Worm (Caenorhabditis elegans): ENCODE data around the gene C01G10.14.
A peak's percentile ranks its signal among the peaks of the same experiment; 100 is the strongest.

Gene C01G10.14

DNA sequence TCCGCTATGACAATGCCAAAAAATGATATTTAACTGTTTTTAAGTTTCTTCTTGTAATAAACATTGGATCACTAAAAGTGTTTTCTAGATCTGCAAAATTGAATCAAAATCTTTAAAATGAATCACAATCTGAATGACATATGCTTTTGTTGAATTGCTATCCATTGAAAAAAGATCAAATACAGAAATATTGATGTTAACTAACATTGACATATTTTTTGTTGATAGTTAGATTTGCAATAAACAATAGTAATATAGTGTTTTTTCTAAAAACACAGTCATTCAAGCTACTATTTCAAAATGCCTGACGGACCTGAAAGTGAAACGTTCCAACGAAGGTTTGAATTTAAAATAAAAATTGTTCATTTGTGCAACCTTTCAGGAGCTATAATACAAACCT, 44.9 kb upstream of the C01G10.14 start, which contains the start of gene T09F5.2 (continued):
- no peak for TF ChIP-seq lag-1 (GFP tag; IDR thresholded peaks at IDR 0.05)

DNA sequence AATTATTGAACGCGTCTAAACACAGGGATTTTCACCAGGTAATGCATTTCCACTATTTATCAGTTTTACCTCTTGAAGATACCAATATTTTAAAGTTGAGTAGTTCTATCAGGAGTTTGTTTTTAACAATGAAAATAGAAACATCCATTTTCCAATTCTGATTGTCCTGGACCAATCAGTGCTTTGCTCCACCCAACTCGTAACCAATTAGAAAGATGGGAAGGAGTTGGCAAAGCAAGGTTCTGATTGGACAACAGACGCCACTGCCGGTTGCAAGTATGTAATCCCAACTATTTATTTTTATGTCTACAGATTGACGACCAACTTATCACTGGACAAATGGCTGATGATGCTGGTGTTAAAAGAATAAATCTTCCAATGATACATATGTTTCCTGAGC, 44.4 kb upstream of the C01G10.14 start:
- TF ChIP-seq F57C9.4 (tag; optimal IDR thresholded peaks at IDR 0.05) (no peak), bed-2 (GFP tag; IDR thresholded peaks at IDR 0.05) (no peak), snpc-3.4 (tag; optimal IDR thresholded peaks at IDR 0.05) (no peak)

ce11 chrV:15148800-15149199, 43.1 kb upstream of the C01G10.14 start, which contains the start of gene T09F5.1:
Gene T09F5.1, plus strand, starts transcription at chrV:15149100.
- TF ChIP-seq nfyb-1 (GFP tag; IDR thresholded peaks at IDR 0.05): no peak
- TF ChIP-seq ztf-28 (GFP tag; IDR thresholded peaks at IDR 0.05): no peak
- no peak for TF ChIP-seq rcor-1 (GFP tag; IDR thresholded peaks at IDR 0.05)
- no peak for TF ChIP-seq nhr-90 (tag; optimal IDR thresholded peaks at IDR 0.05)

ce11 chrV:15147776-15148175, 42.0 kb upstream of the C01G10.14 start, which contains the start of gene T09F5.20:
Gene T09F5.20, minus strand, starts transcription at chrV:15147876.
- TF ChIP-seq tbp1 (GFP tag; optimal IDR thresholded peaks at IDR 0.05): no peak
- no peak for TF ChIP-seq attf-3 (GFP tag; conservative IDR thresholded peaks at IDR 0.05)
- TF ChIP-seq fkh-3 (tag; optimal IDR thresholded peaks at IDR 0.05): no peak
- no peak for TF ChIP-seq mes-4 (tag; optimal IDR thresholded peaks at IDR 0.05)
- TF ChIP-seq unc-62 (GFP tag; optimal IDR thresholded peaks at IDR 0.05): no peak
- no peak for TF ChIP-seq B0035.1 (tag; optimal IDR thresholded peaks at IDR 0.05)
- TF ChIP-seq Y67H2A.10 (GFP tag; conservative IDR thresholded peaks at IDR 0.05): no peak
- TF ChIP-seq bed-2 (GFP tag; IDR thresholded peaks at IDR 0.05): no peak
- TF ChIP-seq let-607 (tag; optimal IDR thresholded peaks at IDR 0.05): no peak
- TF ChIP-seq ztf-6 (GFP tag; IDR thresholded peaks at IDR 0.05): no peak
- no peak for TF ChIP-seq mel-28 (tag; optimal IDR thresholded peaks at IDR 0.05; ENCODE audit: borderline replicate concordance)
- no peak for TF ChIP-seq chd-7 (tag; optimal IDR thresholded peaks at IDR 0.05)

DNA sequence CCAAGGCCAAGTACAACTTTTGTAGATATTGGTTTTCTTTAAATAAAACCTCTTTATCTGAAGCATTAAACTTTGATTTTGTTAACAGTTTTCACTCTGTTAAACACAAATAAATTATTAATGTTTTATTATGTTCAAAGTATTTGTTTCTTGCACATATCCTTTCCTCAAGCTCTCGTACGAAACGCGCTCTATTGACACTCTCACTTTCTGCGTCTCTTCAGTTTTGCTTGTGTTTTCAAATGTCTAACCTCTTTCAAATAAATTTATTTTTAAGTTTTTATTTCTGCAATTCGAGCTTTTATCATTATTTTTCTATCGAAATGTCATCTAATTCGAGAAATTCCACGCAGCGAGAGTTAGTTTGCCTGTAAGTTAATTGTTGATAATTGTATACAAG, 38.1 kb upstream of the C01G10.14 start, which contains the start of gene K08F9.4:
TSS of gene K08F9.4 (plus strand) at position 222 of the 400 bp plus-strand sequence.
- TF ChIP-seq lin-54 (GFP tag; optimal IDR thresholded peaks at IDR 0.05) (peak; percentile 8), hmg-1.2 (GFP tag; IDR thresholded peaks at IDR 0.05) (peak; percentile 92), ceh-100 (GFP tag; IDR thresholded peaks at IDR 0.05) (peak; percentile 88), mcd-1 (GFP tag; IDR thresholded peaks at IDR 0.05) (peak; percentile 86), ztf-25 (GFP tag; IDR thresholded peaks at IDR 0.05) (no peak), snpc-4 (GFP tag; optimal IDR thresholded peaks at IDR 0.05) (no peak), snpc-4 (tag; optimal IDR thresholded peaks at IDR 0.05) (peak in 1 of 4 experiments; percentile 7), mxl-1 (tag; optimal IDR thresholded peaks at IDR 0.05) (no peak), T26A5.8 (tag; optimal IDR thresholded peaks at IDR 0.05) (no peak), attf-5 (GFP tag; optimal IDR thresholded peaks at IDR 0.05) (peak; percentile 1)

DNA sequence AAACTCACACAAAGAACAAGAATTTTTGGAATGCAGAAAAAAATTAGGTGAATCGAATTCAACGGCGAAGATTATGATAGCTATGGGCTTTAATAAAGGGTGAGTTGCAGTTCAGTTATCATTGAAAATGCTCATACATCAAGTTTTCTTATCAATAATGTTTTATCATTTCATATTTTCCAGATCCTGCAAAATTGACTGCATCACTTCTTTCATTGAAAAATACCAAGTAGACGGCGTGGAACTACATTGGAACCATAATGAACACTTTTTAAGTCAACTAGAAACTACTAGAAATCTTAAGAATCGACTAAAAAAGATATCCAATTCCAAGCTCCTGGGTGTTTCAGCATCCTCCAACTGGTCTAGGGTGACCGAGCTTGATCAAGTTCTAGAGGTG, 37.5 kb upstream of the C01G10.14 start, which contains the start of gene K08F9.1:
TSS of gene K08F9.1 (minus strand) at position 101 of the 400 bp plus-strand sequence.
- TF ChIP-seq F49E8.2 (tag; optimal IDR thresholded peaks at IDR 0.05; ENCODE audit: insufficient read depth) (no peak), nfya-1 (tag; optimal IDR thresholded peaks at IDR 0.05; ENCODE audit: borderline replicate concordance, insufficient read depth) (no peak), dox-1 (GFP tag; IDR thresholded peaks at IDR 0.05) (no peak), hmg-1.2 (GFP tag; IDR thresholded peaks at IDR 0.05) (no peak), snpc-1.3 (tag; optimal IDR thresholded peaks at IDR 0.05; ENCODE audit: insufficient read depth) (no peak), F23B12.7 (tag; optimal IDR thresholded peaks at IDR 0.05; ENCODE audit: insufficient read depth) (no peak), ztf-18 (tag; optimal IDR thresholded peaks at IDR 0.05) (no peak), aptf-3 (GFP tag; IDR thresholded peaks at IDR 0.05) (no peak), ztf-25 (GFP tag; IDR thresholded peaks at IDR 0.05) (no peak), nhr-179 (tag; optimal IDR thresholded peaks at IDR 0.05) (no peak), ceh-27 (GFP tag; optimal IDR thresholded peaks at IDR 0.05) (no peak), ceh-100 (GFP tag; IDR thresholded peaks at IDR 0.05) (no peak), ztf-28 (GFP tag; IDR thresholded peaks at IDR 0.05) (no peak), dpff-1 (tag; optimal IDR thresholded peaks at IDR 0.05) (no peak), ztf-3 (GFP tag; optimal IDR thresholded peaks at IDR 0.05) (no peak)
